Worm (Caenorhabditis elegans) whole organism, early embryonic: Measurements from ENCODE around the gene npr-34.

ENCODE experiments used
- B0310.2 ChIP-seq: sonication (generic microtip); optimal IDR thresholded peaks from 2 replicates; lab custom pipeline; 2016; ENCODE audit warnings: mild to moderate bottlenecking, missing genetic modification characterization, missing compliant biosample characterization
- F13C5.2 ChIP-seq: sonication (generic microtip); optimal IDR thresholded peaks from 2 replicates; lab custom pipeline; 2017; ENCODE audit warnings: mild to moderate bottlenecking, missing genetic modification characterization, inconsistent platforms, missing compliant biosample characterization
- ama-1 ChIP-seq: fragments of 150-350 bp; optimal IDR thresholded peaks from 2 replicates; lab custom pipeline; 2014
- ceh-13 ChIP-seq: fragments of 200-800 bp; sonication (Bioruptor generic); optimal IDR thresholded peaks from 2 replicates; lab custom pipeline; 2018; ENCODE audit warnings: mild to moderate bottlenecking, missing genetic modification characterization, missing compliant biosample characterization
- ceh-36 ChIP-seq: sonication (generic microtip); optimal IDR thresholded peaks from 2 replicates; lab custom pipeline; 2016; ENCODE audit warnings: missing genetic modification characterization, inconsistent platforms, missing compliant biosample characterization
- flt-1 ChIP-seq: fragments of 200-800 bp; sonication (Bioruptor generic); IDR thresholded peaks from 2 replicates; pipeline ENCODE4 v1.3.6; 2022; ENCODE audit warnings: missing genetic modification characterization, missing compliant biosample characterization
- hmg-4 ChIP-seq: fragments of 200-800 bp; sonication (Bioruptor generic); optimal IDR thresholded peaks from 2 replicates; lab custom pipeline; 2018; ENCODE audit warnings: mild to moderate bottlenecking, missing genetic modification characterization, missing compliant biosample characterization
- hnd-1 ChIP-seq: sonication (generic microtip); optimal IDR thresholded peaks from 2 replicates; lab custom pipeline; 2016; ENCODE audit warnings: missing genetic modification characterization, missing compliant biosample characterization
- pes-1 ChIP-seq: fragments of 200-800 bp; sonication (Bioruptor generic); IDR thresholded peaks from 2 replicates; pipeline ENCODE4 v1.3.6; 2022; ENCODE audit warnings: missing genetic modification reagents, missing genetic modification characterization, missing compliant biosample characterization
- sea-1 ChIP-seq: fragments of 200-800 bp; sonication (Bioruptor generic); conservative IDR thresholded peaks from 2 replicates; pipeline ENCODE4 v1.3.6; 2022; ENCODE audit warnings: missing genetic modification characterization, missing compliant biosample characterization
- tbx-11 ChIP-seq: fragments of 200-800 bp; sonication (Bioruptor generic); IDR thresholded peaks from 2 replicates; pipeline ENCODE4 v1.3.6; 2022; ENCODE audit warnings: missing genetic modification characterization, missing compliant biosample characterization
- tbx-37 ChIP-seq: fragments of 200-800 bp; sonication (Bioruptor generic); conservative IDR thresholded peaks from 2 replicates; pipeline ENCODE4 v1.3.6; 2022; ENCODE audit warnings: missing genetic modification reagents, missing genetic modification characterization, missing compliant biosample characterization

ce11 chrII:14700096-14700495 lies 38.9 kb downstream of the npr-34 start:
- TF ChIP-seq ama-1 (lab: Kevin White, UChicago): no peak
- TF ChIP-seq flt-1 (GFP tag; lab: Robert Waterston, UW): no peak
- no peak for TF ChIP-seq tbx-37 (GFP tag; lab: Robert Waterston, UW)
- no peak for TF ChIP-seq tbx-11 (GFP tag; lab: Robert Waterston, UW)
- no peak for TF ChIP-seq F13C5.2 (tag; lab: Kevin White, UChicago)
- TF ChIP-seq hmg-4 (GFP tag; lab: Kevin White, UChicago): no peak
- no peak for TF ChIP-seq ceh-36 (tag; lab: Kevin White, UChicago)
- TF ChIP-seq ceh-13 (GFP tag; lab: Kevin White, UChicago): no peak
- no peak for TF ChIP-seq pes-1 (GFP tag; lab: Robert Waterston, UW)
- no peak for TF ChIP-seq B0310.2 (tag; lab: Kevin White, UChicago)
- no peak for TF ChIP-seq sea-1 (GFP tag; lab: Robert Waterston, UW)
- no peak for TF ChIP-seq hnd-1 (tag; lab: Kevin White, UChicago)
